3 fruit fly cellular contexts compared by ENCODE assay signal in genomic region chr3R:17825806-17826583, dm6.
TF ChIP-seq lines count a peak whose summit lies in the region.

No protein-coding gene starts in this region.

TF ChIP-seq in whole organism, embryonic, 481 proteins besides CTCF, POLR2A, EP300 and RAD21 (continued from another document):
- peak; percentile 96 for TF ChIP-seq zen (tag; optimal IDR thresholded peaks at IDR 0.05; lab: Kevin White, UChicago)
- TF ChIP-seq corto (GFP tag; optimal IDR thresholded peaks at IDR 0.05; lab: Kevin White, UChicago): peak; percentile 28
- peak; percentile 14 for TF ChIP-seq lbe (GFP tag; optimal IDR thresholded peaks at IDR 0.05; lab: Kevin White, UChicago)
- peak; percentile 68 for TF ChIP-seq CG15696 (tag; optimal IDR thresholded peaks at IDR 0.05; lab: Kevin White, UChicago)
- no peak for TF ChIP-seq HHEX (GFP tag; optimal IDR thresholded peaks at IDR 0.05; lab: Kevin White, UChicago)
- TF ChIP-seq CG14710 (tag; optimal IDR thresholded peaks at IDR 0.05; lab: Kevin White, UChicago): peak; percentile 4
- TF ChIP-seq run (tag; optimal IDR thresholded peaks at IDR 0.05; lab: Kevin White, UChicago): no peak
- TF ChIP-seq CG6791 (GFP tag; IDR thresholded peaks at IDR 0.05; lab: Robert Waterston, UW; ENCODE audit: partially characterized antibody): no peak
- TF ChIP-seq CG15479 (GFP tag; optimal IDR thresholded peaks at IDR 0.05; lab: Kevin White, UChicago): peak; percentile 99
- TF ChIP-seq CG4404 (GFP tag; IDR thresholded peaks at IDR 0.05; lab: Robert Waterston, UW): peak; percentile 42; the same call in 1 of the 2 replicates
- peak; percentile 27 for TF ChIP-seq twi (tag; optimal IDR thresholded peaks at IDR 0.05; lab: Kevin White, UChicago)
- TF ChIP-seq CG10267 (tag; optimal IDR thresholded peaks at IDR 0.05; lab: Kevin White, UChicago): peak; percentile 11

TF ChIP-seq in whole organism, prepupa, 60 proteins besides CTCF, POLR2A, EP300 and RAD21 (continued from another document):
- TF ChIP-seq CG6163 (GFP tag; IDR thresholded peaks at IDR 0.05; lab: Robert Waterston, UW): no peak
- TF ChIP-seq fkh (GFP tag; optimal IDR thresholded peaks at IDR 0.05; lab: Kevin White, UChicago): no peak
- no peak for TF ChIP-seq CG15336 (GFP tag; IDR thresholded peaks at IDR 0.05; lab: Robert Waterston, UW)
- TF ChIP-seq CG3919 (GFP tag; optimal IDR thresholded peaks at IDR 0.05; lab: Kevin White, UChicago): peak; percentile 30
- TF ChIP-seq CG10631 (GFP tag; optimal IDR thresholded peaks at IDR 0.05; lab: Kevin White, UChicago): peak; percentile 62
- peak; percentile 41 for TF ChIP-seq Sox102F (GFP tag; optimal IDR thresholded peaks at IDR 0.05; lab: Kevin White, UChicago)
- peak; percentile 32 for TF ChIP-seq CG3032 (tag; optimal IDR thresholded peaks at IDR 0.05; lab: Kevin White, UChicago)
- peak; percentile 22 for TF ChIP-seq dsx (GFP tag; optimal IDR thresholded peaks at IDR 0.05; lab: Kevin White, UChicago; ENCODE audit: poor library complexity, severe bottlenecking)
- peak; percentile 37 for TF ChIP-seq topi (GFP tag; optimal IDR thresholded peaks at IDR 0.05; lab: Kevin White, UChicago)
- TF ChIP-seq esn (GFP tag; optimal IDR thresholded peaks at IDR 0.05; lab: Kevin White, UChicago): peak; percentile 76
- TF ChIP-seq net (GFP tag; optimal IDR thresholded peaks at IDR 0.05; lab: Kevin White, UChicago): no peak
- TF ChIP-seq CG34406 (GFP tag; optimal IDR thresholded peaks at IDR 0.05; lab: Kevin White, UChicago): peak; percentile 66
- TF ChIP-seq Hr38 (GFP tag; optimal IDR thresholded peaks at IDR 0.05; lab: Kevin White, UChicago): no peak
- TF ChIP-seq CG6276 (GFP tag; optimal IDR thresholded peaks at IDR 0.05; lab: Kevin White, UChicago): no peak
- peak; percentile 21 for TF ChIP-seq spab (GFP tag; optimal IDR thresholded peaks at IDR 0.05; lab: Kevin White, UChicago)
- peak; percentile 54 for TF ChIP-seq CG8632 (GFP tag; optimal IDR thresholded peaks at IDR 0.05; lab: Kevin White, UChicago)
- TF ChIP-seq vri (GFP tag; optimal IDR thresholded peaks at IDR 0.05; lab: Kevin White, UChicago): no peak
- no peak for TF ChIP-seq CG16779 (tag; optimal IDR thresholded peaks at IDR 0.05; lab: Kevin White, UChicago)
- TF ChIP-seq CG1621 (tag; optimal IDR thresholded peaks at IDR 0.05; lab: Kevin White, UChicago): no peak
- TF ChIP-seq Sox14 (GFP tag; optimal IDR thresholded peaks at IDR 0.05; lab: Kevin White, UChicago): no peak
- peak; percentile 41 for TF ChIP-seq Met (GFP tag; optimal IDR thresholded peaks at IDR 0.05; lab: Kevin White, UChicago)
- peak; percentile 81 for TF ChIP-seq svp (GFP tag; lab: Kevin White, UChicago)
- peak; percentile 26 for TF ChIP-seq Smox (GFP tag; optimal IDR thresholded peaks at IDR 0.05; lab: Kevin White, UChicago)
- no peak for TF ChIP-seq Gug (GFP tag; IDR thresholded peaks at IDR 0.05; lab: Robert Waterston, UW)
- no peak for TF ChIP-seq CG8319 (GFP tag; optimal IDR thresholded peaks at IDR 0.05; lab: Kevin White, UChicago)
- TF ChIP-seq CG4318 (GFP tag; optimal IDR thresholded peaks at IDR 0.05; lab: Kevin White, UChicago): no peak
- TF ChIP-seq CG10669 (GFP tag; optimal IDR thresholded peaks at IDR 0.05; lab: Kevin White, UChicago): peak; percentile 26
- TF ChIP-seq salr (GFP tag; optimal IDR thresholded peaks at IDR 0.05; lab: Kevin White, UChicago): no peak
- TF ChIP-seq dac (GFP tag; optimal IDR thresholded peaks at IDR 0.05; lab: Kevin White, UChicago): no peak
- peak; percentile 35 for TF ChIP-seq Ets96B (tag; optimal IDR thresholded peaks at IDR 0.05; lab: Kevin White, UChicago)
- TF ChIP-seq Eip75B (GFP tag; optimal IDR thresholded peaks at IDR 0.05; lab: Kevin White, UChicago): peak; percentile 18
- TF ChIP-seq cyc (GFP tag; optimal IDR thresholded peaks at IDR 0.05; lab: Kevin White, UChicago): peak; percentile 37
- TF ChIP-seq fd85E (GFP tag; optimal IDR thresholded peaks at IDR 0.05; lab: Kevin White, UChicago): no peak
- peak; percentile 14 for TF ChIP-seq CG6808 (GFP tag; optimal IDR thresholded peaks at IDR 0.05; lab: Kevin White, UChicago)
- no peak for TF ChIP-seq CG11294 (GFP tag; IDR thresholded peaks at IDR 0.05; lab: Robert Waterston, UW)
- no peak for TF ChIP-seq eg (GFP tag; IDR thresholded peaks at IDR 0.05; lab: Robert Waterston, UW)

TF ChIP-seq in whole organism, wandering third instar larva, 38 proteins besides CTCF, POLR2A, EP300 and RAD21 (continued from another document):
- TF ChIP-seq CG32264 (GFP tag; optimal IDR thresholded peaks at IDR 0.05; lab: Kevin White, UChicago) (no peak), fru (GFP tag; optimal IDR thresholded peaks at IDR 0.05; lab: Kevin White, UChicago) (peak; percentile 35), Jra (GFP tag; optimal IDR thresholded peaks at IDR 0.05; lab: Kevin White, UChicago) (no peak), Sp1 (GFP tag; optimal IDR thresholded peaks at IDR 0.05; lab: Kevin White, UChicago) (peak; percentile 73), br (GFP tag; optimal IDR thresholded peaks at IDR 0.05; lab: Kevin White, UChicago) (peak; percentile 23)
